Worm (Caenorhabditis elegans) whole organism, young adult: ENCODE data around the gene Y69A2AR.24.

Source experiments
- F22D6.2 ChIP-seq: sonication (generic microtip); optimal IDR thresholded peaks from 2 replicates; lab custom pipeline; 2016; ENCODE audit warnings: mild to moderate bottlenecking, missing genetic modification characterization, missing compliant biosample characterization
- F39B2.1 ChIP-seq: fragments of 200-800 bp; sonication (Bioruptor generic); IDR thresholded peaks from 2 replicates; pipeline ENCODE4 v1.3.6; 2022; ENCODE audit warnings: missing genetic modification reagents, missing genetic modification characterization, missing compliant biosample characterization
- ceh-40 ChIP-seq: fragments of 200-800 bp; sonication (Bioruptor generic); IDR thresholded peaks from 2 replicates; pipeline ENCODE4 v1.3.6; 2022; ENCODE audit warnings: missing genetic modification characterization, missing compliant biosample characterization
- chd-7 ChIP-seq: sonication (generic microtip); optimal IDR thresholded peaks from 2 replicates; lab custom pipeline; 2016; ENCODE audit warnings: mild to moderate bottlenecking, missing genetic modification characterization, moderate library complexity, missing compliant biosample characterization
- dpl-1 ChIP-seq: fragments of 150-350 bp; optimal IDR thresholded peaks from 2 replicates; lab custom pipeline; 2014; ENCODE audit warnings: missing biosample characterization, missing genetic modification reagents, missing genetic modification characterization
- ets-4 ChIP-seq: fragments of 200-800 bp; sonication (Bioruptor generic); optimal IDR thresholded peaks from 2 replicates; lab custom pipeline; 2018; ENCODE audit warnings: mild to moderate bottlenecking, missing genetic modification characterization, missing compliant biosample characterization
- hlh-26 ChIP-seq: fragments of 200-800 bp; sonication (Bioruptor generic); conservative IDR thresholded peaks from 2 replicates; pipeline ENCODE4 v1.3.6; 2022; ENCODE audit warnings: missing genetic modification reagents, missing genetic modification characterization, missing compliant biosample characterization
- madf-3 ChIP-seq: fragments of 200-800 bp; sonication (Bioruptor generic); IDR thresholded peaks from 2 replicates; pipeline ENCODE4 v1.3.6; 2022; ENCODE audit warnings: missing genetic modification reagents, missing genetic modification characterization, missing compliant biosample characterization
- unc-62 ChIP-seq: fragments of 150-350 bp; optimal IDR thresholded peaks from 2 replicates; lab custom pipeline; 2014; ENCODE audit warnings: missing biosample characterization, missing genetic modification reagents, missing genetic modification characterization

- no peak for TF ChIP-seq ets-4 (GFP tag; lab: Kevin White, UChicago)
- TF ChIP-seq F22D6.2 (tag; lab: Kevin White, UChicago), result no peak
- TF ChIP-seq unc-62, result no peak
- no peak for TF ChIP-seq madf-3 (GFP tag; lab: Robert Waterston, UW)
- no peak for TF ChIP-seq ceh-40 (GFP tag; lab: Robert Waterston, UW)
- no peak for TF ChIP-seq dpl-1 (GFP tag; lab: Kevin White, UChicago)
- no peak for TF ChIP-seq hlh-26 (GFP tag; lab: Robert Waterston, UW)
- TF ChIP-seq chd-7 (tag; lab: Kevin White, UChicago), result no peak
- no peak for TF ChIP-seq F39B2.1 (GFP tag; lab: Robert Waterston, UW)
These were observed 37.0 kb upstream of the Y69A2AR.24 start, which contains the start of gene epg-9 for ce11 chrIV:2600841-2601240.
